Worm (Caenorhabditis elegans): ENCODE results near the gene des-2.

ce11 chrV:11430823-11431222 lies 9.3 kb upstream of the des-2 start:
- TF ChIP-seq W03F9.2 (tag; optimal IDR thresholded peaks at IDR 0.05) (no peak), dao-5 (tag; optimal IDR thresholded peaks at IDR 0.05) (no peak), him-1 (tag; optimal IDR thresholded peaks at IDR 0.05) (no peak)
